Worm (Caenorhabditis elegans): Measurements from ENCODE around the gene btb-9.

Gene btb-9

DNA sequence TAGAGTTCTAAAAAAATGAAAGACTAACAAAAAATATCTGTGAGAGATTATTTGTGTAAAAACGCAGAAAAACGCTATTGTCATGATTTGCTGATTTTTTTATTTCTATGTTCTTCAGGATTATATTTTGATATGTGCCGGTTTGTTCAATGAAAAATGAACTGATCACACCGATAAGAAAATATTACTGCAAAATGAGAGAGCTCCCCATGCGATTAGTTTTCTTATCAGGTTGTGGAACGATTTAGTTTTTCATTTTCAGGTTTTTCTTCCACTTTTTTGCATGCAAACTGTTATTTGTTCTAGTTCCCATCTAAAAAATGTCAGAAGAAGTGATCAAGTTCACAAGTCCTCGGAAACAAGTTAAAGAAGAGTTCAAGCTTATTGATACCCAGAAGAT, at the start of gene btb-9:
Gene btb-9 (plus strand): TSS at position 254 of the 400 bp plus-strand sequence.
- TF ChIP-seq unc-62 (GFP tag; optimal IDR thresholded peaks at IDR 0.05) = no peak

DNA sequence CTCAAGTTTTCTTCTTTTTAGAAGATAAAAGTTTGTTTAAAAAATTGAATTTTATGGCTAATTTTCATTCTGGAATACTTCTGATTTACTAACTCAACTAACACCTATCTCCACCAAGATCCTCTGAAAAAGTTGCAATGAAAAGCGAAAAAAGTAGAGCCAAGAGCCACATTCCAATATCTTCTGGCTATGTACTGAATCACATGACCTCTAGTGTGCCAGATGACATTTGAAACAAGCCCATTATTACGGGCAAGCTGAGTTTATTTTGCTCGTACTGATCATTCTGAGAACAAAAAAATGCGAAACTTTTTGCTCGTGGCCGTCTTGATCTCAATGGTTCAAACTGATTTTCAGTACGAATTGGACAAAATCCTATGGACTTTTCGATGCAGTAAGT, 49.2 kb upstream of the btb-9 start, which contains the start of gene irld-36:
Gene irld-36 (plus strand): TSS at position 301 of the 400 bp plus-strand sequence.
- TF ChIP-seq unc-62 (GFP tag; optimal IDR thresholded peaks at IDR 0.05) = no peak

DNA sequence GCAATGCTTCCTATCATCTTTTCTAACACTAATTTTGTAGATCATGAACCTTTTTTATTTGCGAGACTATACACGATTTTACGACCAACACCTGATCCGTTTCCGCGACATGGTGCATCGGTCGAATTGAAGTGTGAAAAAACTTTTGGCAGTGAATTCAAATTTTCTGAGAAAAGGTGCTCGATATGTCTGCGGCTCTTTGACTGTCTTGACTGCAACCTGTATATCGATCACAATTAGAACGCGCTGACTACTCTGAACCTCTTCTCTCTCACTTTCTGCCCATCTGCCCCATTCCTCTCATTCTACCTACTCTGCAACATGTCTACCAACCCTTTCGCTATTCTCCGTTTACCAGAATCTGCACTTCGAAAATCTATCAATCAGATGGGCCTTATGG, 46.1 kb upstream of the btb-9 start, which contains the start of gene fbxb-26:
Gene fbxb-26 (plus strand): TSS at position 301 of the 400 bp plus-strand sequence.
- TF ChIP-seq unc-62 (GFP tag; optimal IDR thresholded peaks at IDR 0.05) = no peak

ce11 chrII:1683742-1684141, 44.6 kb upstream of the btb-9 start, which contains the start of gene fbxb-25:
Gene fbxb-25 (plus strand): TSS chrII:1684042.
- TF ChIP-seq unc-62 (GFP tag; optimal IDR thresholded peaks at IDR 0.05) = no peak

ce11 chrII:1688813-1689212, 39.5 kb upstream of the btb-9 start, which contains the start of the genes fbxb-18 and fbxb-19:
Gene fbxb-18 (minus strand): TSS chrII:1688913.
Gene fbxb-19 (minus strand): TSS chrII:1689181.
- TF ChIP-seq unc-62 (GFP tag; optimal IDR thresholded peaks at IDR 0.05) = no peak

- TF ChIP-seq unc-62 (GFP tag; optimal IDR thresholded peaks at IDR 0.05) = no peak
Observed at ce11 chrII:1691011-1691410, 37.3 kb upstream of the btb-9 start, which contains the start of gene fbxc-22. Gene fbxc-22 (minus strand): TSS chrII:1691111.

ce11 chrII:1692827-1693226, 35.5 kb upstream of the btb-9 start, which contains the start of gene fbxc-21:
Gene fbxc-21 (minus strand): TSS chrII:1692927.
- no peak for TF ChIP-seq unc-62 (GFP tag; optimal IDR thresholded peaks at IDR 0.05)

ce11 chrII:1694530-1694929, 33.8 kb upstream of the btb-9 start, which contains the start of gene fbxc-26:
Gene fbxc-26 (minus strand): TSS chrII:1694630.
- no peak for TF ChIP-seq unc-62 (GFP tag; optimal IDR thresholded peaks at IDR 0.05)

- TF ChIP-seq unc-62 (GFP tag; optimal IDR thresholded peaks at IDR 0.05) = no peak
Observed at ce11 chrII:1695861-1696260, 32.4 kb upstream of the btb-9 start, which contains the start of gene F58E1.13. Gene F58E1.13 (minus strand): TSS chrII:1695872.

ce11 chrII:1703363-1703762, 24.9 kb upstream of the btb-9 start, which contains the start of gene fbxb-47:
Gene fbxb-47 (minus strand): TSS chrII:1703463.
- no peak for TF ChIP-seq unc-62 (GFP tag; optimal IDR thresholded peaks at IDR 0.05)

DNA sequence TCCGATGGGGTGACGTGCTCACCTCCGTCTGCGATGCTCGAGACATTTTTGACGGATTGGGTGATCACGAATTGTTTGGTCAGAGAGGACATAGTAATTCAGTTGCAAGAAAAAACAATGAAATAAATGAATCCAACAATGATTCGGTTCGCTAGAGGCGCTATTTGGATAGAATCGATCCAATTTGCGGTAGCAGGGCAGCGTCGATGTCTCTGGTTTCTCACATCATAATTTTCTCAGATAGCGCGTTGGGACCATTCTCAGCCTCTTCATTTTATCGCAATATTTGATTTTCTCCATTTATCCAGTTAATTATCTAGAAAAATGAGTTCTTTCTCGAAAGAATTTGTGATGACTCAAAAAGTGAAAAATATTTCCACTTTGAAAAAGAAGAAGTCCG, 21.9 kb upstream of the btb-9 start, which contains the start of gene sdz-18:
Gene sdz-18 (minus strand): TSS at position 101 of the 400 bp plus-strand sequence.
- no peak for TF ChIP-seq unc-62 (GFP tag; optimal IDR thresholded peaks at IDR 0.05)

ce11 chrII:1709959-1710358, 18.3 kb upstream of the btb-9 start, which contains the start of gene fbxa-184:
Gene fbxa-184 (plus strand): TSS chrII:1710259.
- no peak for TF ChIP-seq unc-62 (GFP tag; optimal IDR thresholded peaks at IDR 0.05)

- TF ChIP-seq unc-62 (GFP tag; optimal IDR thresholded peaks at IDR 0.05) = no peak
Observed at ce11 chrII:1712938-1713337, 15.4 kb upstream of the btb-9 start, which contains the start of gene btb-7. Gene btb-7 (plus strand): TSS chrII:1713238.

DNA sequence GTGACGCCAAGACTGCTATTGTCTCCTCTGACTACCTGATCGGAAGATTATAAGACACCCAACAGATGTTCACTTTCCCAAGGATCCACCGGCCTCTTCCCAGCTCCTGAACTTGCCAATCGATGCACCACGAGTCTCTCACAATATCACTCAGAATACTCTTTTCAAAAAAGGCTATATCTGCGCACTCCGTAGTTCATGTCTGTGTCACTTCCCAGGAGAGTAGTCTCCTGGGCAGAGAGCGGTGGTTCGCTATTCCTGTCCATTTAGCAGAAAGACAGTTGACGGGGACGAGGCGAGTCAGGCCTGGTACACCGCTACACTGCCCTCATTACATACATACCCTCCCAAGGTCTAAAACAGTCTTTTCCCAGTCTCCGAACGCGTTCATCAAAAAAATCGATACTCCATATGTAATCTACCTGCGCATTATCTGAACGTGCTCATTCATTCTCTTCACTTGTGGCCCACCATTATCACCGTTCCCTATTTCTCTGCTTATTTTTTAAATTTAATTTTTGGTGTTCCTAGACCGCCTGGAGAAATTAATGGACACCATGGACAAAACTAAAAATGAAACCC, 13.4 kb upstream of the btb-9 start, which contains the start of gene btb-6:
Gene btb-6 (plus strand): TSS at position 532 of the 582 bp plus-strand sequence.
- no peak for TF ChIP-seq unc-62 (GFP tag; optimal IDR thresholded peaks at IDR 0.05)

DNA sequence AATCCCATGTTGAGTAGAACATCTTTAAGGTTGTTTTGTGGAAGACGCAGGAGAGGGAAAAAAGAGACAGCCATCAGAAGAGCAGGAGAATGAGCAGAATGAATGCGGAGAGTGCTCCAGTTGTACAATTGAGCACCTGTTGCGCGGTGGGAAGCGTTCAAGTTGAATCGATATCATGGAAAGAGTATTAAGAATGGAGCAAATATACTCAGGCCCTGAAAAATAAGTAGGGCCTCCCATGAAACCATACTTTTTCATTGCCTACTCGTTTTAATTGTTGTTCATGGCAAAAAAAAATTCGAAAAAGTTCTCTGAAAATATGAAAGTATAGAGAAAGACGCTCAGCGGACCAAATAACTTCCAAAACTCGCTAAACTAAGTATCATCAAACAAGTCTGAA, 9.2 kb upstream of the btb-9 start, which contains the start of gene fbxb-48:
Gene fbxb-48 (minus strand): TSS at position 101 of the 400 bp plus-strand sequence.
- TF ChIP-seq unc-62 (GFP tag; optimal IDR thresholded peaks at IDR 0.05) = no peak

- no peak for TF ChIP-seq unc-62 (GFP tag; optimal IDR thresholded peaks at IDR 0.05)
Observed at ce11 chrII:1722394-1722793, 5.9 kb upstream of the btb-9 start, which contains the start of the genes fbxb-5 and btb-8. Gene fbxb-5 (minus strand): TSS chrII:1722494. Gene btb-8 (plus strand): TSS chrII:1722770.

- no peak for TF ChIP-seq unc-62 (GFP tag; optimal IDR thresholded peaks at IDR 0.05)
Observed at ce11 chrII:1724314-1724713, 4.0 kb upstream of the btb-9 start, which contains the start of gene fbxb-11. Gene fbxb-11 (plus strand): TSS chrII:1724614.

Measured in whole organism, dauer.